Worm (Caenorhabditis elegans) whole organism, dauer: Measurements from ENCODE around the gene alh-1.

Experiments
- unc-62 ChIP-seq: sonication (generic microtip); optimal IDR thresholded peaks from 2 replicates; lab custom pipeline; 2017; ENCODE audit warnings: missing biosample characterization, missing genetic modification reagents, missing genetic modification characterization

The alh-1 gene

DNA sequence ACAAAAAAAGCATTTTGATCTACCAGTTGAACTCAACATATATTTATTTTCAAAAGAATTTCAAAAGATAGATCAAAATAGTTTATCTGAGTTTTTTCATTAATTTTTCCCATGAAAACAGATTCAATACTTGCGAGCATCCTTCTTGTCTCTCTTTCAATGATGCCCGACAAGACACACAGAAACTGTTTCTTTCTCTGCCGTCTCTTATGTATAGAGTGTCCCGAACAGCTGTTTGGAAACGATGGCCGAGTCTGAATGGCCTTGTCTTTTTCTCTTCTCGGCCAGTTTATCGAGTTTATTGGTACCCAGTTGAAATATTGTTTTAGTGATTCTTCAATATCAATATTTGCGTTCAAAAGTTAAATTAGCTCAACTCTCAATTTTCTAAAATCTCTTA is 31.2 kb downstream of the alh-1 start:
- TF ChIP-seq unc-62 (GFP tag; lab: Kevin White, UChicago): no peak

- TF ChIP-seq unc-62 (GFP tag; lab: Kevin White, UChicago): no peak
These were observed 31.8 kb downstream of the alh-1 start, which contains the start of gene sax-2 for ce11 chrIII:5109401-5109800. Gene sax-2 (plus strand): TSS chrIII:5109701.

DNA sequence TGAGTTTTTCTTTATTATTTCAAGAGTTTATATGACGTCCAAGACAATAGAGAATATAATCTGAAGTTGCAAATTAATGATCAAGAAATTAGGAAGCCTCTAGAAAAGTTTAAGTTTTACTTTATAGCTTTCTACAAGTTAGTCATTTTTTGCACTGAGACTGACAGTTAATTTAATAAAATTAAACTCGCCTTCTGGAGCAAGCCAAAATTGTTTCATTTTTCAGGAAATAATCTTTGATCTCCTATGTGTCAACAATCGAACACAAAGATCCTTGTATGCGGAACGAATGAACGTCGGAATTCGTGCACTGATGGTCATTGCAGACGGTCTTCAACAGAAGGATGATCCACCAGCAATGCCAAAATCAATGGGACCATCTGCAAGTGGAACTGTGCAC is 34.8 kb downstream of the alh-1 start:
- no peak for TF ChIP-seq unc-62 (GFP tag; lab: Kevin White, UChicago)

- TF ChIP-seq unc-62 (GFP tag; lab: Kevin White, UChicago): no peak
These were observed 35.4 kb downstream of the alh-1 start for ce11 chrIII:5112998-5113397.

DNA sequence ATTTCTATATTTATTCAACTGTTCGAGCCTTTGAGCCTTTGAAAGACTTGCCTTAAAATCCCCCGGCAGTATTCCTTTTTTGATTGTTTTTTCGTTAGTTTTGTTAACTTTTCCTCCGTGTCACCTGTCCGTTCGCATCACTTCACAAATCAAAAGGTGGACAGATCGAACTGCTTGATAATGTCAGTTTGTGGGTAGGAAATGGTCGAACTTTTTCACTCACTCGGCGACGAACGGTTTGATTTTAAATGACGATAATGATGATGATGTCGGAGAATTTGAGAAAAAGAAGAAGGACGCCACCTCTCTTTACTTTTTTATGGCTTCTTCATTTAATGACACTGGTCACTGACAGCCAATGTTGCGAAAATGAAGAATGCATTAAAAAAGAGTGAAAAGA is 41.5 kb downstream of the alh-1 start:
- TF ChIP-seq unc-62 (GFP tag; lab: Kevin White, UChicago): no peak

DNA sequence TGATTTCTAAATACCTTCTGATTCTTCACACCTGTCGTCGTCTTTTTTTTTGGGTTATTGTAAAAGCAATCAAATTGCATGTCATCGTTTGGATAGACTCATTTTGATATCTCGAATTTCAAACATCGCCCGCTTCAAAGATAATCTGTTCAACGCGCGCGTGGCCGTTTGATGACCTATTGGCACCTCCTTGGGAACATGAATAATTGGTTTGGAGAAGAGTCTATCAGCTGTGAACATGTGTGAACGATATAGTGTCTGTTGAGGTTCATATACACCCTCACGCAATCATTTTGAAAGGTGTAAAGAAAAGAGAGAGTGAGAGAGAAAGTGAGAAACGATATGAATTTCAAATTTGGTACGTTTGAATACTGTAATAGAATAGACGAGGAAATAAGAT is 43.0 kb downstream of the alh-1 start:
- TF ChIP-seq unc-62 (GFP tag; lab: Kevin White, UChicago): no peak

DNA sequence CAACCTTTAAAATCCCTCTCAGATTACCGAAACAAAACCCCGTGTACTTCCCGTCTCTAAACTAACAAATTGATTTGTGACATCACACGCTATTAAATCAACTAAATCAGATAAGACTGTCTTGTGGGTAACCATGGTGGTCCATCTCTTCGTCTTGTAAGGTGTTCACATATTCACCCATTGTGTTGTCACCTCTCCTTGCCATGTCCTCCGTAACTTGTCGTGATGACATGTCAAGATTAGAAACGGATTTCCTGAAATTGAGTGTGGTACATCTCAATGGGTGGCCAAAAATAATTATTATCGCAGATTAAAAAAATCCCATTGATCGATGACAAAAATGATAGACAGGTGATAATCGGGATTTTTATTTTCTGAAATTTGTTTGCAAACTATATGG is 46.8 kb downstream of the alh-1 start:
- TF ChIP-seq unc-62 (GFP tag; lab: Kevin White, UChicago): no peak

- no peak for TF ChIP-seq unc-62 (GFP tag; lab: Kevin White, UChicago)
These were observed 48.2 kb downstream of the alh-1 start for ce11 chrIII:5125759-5126158.

DNA sequence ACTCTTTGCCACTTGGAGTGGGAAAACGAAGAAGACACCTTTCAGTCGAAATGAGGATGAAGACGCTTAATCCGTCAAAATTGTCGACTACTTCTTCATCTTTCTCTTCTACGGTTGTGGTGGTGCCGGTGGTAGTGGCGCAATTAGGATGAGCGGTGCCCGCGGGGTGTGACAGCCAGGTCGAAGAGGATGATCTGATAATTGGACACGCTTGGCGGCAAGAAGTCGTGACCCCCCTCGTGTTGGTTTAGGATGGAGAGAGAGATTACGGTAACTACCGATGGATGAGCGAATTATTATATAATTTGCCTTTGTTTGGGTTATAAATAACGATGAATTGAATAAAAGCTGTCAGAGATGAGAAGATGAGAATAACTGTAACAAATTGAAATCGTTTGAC is 49.4 kb downstream of the alh-1 start:
- no peak for TF ChIP-seq unc-62 (GFP tag; lab: Kevin White, UChicago)

- TF ChIP-seq unc-62 (GFP tag; lab: Kevin White, UChicago): no peak
These were observed 51.7 kb downstream of the alh-1 start for ce11 chrIII:5129261-5129660.
